Worm (Caenorhabditis elegans) whole organism, L2 larva: ENCODE measurements around the gene ints-5.
A peak's percentile ranks its signal among the peaks of the same experiment; 100 is the strongest.

ENCODE experiments used
- C34F6.9 ChIP-seq: fragments of 150-350 bp; optimal IDR thresholded peaks from 2 replicates; lab custom pipeline; 2014; ENCODE audit warnings: missing biosample characterization, missing genetic modification characterization
- F13H6.1 ChIP-seq: sonication (generic microtip); optimal IDR thresholded peaks from 2 replicates; lab custom pipeline; 2016; ENCODE audit warnings: missing genetic modification characterization, missing compliant biosample characterization
- R02D3.7 ChIP-seq: fragments of 150-350 bp; optimal IDR thresholded peaks from 2 replicates; lab custom pipeline; 2014; ENCODE audit warnings: missing biosample characterization, missing genetic modification characterization
- ZK546.5 ChIP-seq: sonication (generic microtip); optimal IDR thresholded peaks from 2 replicates; lab custom pipeline; 2017; ENCODE audit warnings: missing biosample characterization, missing genetic modification characterization
- alr-1 ChIP-seq: fragments of 150-350 bp; optimal IDR thresholded peaks from 2 replicates; lab custom pipeline; 2014; ENCODE audit warnings: missing biosample characterization, missing genetic modification characterization
- aly-2 ChIP-seq: fragments of 150-350 bp; optimal IDR thresholded peaks from 2 replicates; lab custom pipeline; 2014; ENCODE audit warnings: missing biosample characterization, missing genetic modification characterization
- ama-1 ChIP-seq: fragments of 150-350 bp; optimal IDR thresholded peaks from 2 replicates; lab custom pipeline; 2018; ENCODE audit warnings: inconsistent platforms
- ceh-16 ChIP-seq: fragments of 150-350 bp; optimal IDR thresholded peaks from 2 replicates; lab custom pipeline; 2014; ENCODE audit warnings: missing biosample characterization, missing genetic modification characterization
- ceh-82 ChIP-seq: fragments of 150-350 bp; optimal IDR thresholded peaks from 2 replicates; lab custom pipeline; 2014; ENCODE audit warnings: missing biosample characterization, missing genetic modification characterization
- crh-2 ChIP-seq: sonication (generic microtip); optimal IDR thresholded peaks from 2 replicates; lab custom pipeline; 2017; ENCODE audit warnings: missing biosample characterization, missing genetic modification characterization
- dmd-4 ChIP-seq: sonication (generic microtip); optimal IDR thresholded peaks from 2 replicates; lab custom pipeline; 2017; ENCODE audit warnings: missing biosample characterization, missing genetic modification characterization
- egl-27 ChIP-seq: sonication (generic microtip); optimal IDR thresholded peaks from 3 replicates; lab custom pipeline; 2017; ENCODE audit warnings: missing biosample characterization, missing genetic modification reagents, missing genetic modification characterization
- elt-1 ChIP-seq: fragments of 150-350 bp; optimal IDR thresholded peaks from 2 replicates; lab custom pipeline; 2014; ENCODE audit warnings: missing biosample characterization, missing genetic modification characterization
- elt-3 ChIP-seq: sonication (generic microtip); optimal IDR thresholded peaks from 2 replicates; lab custom pipeline; 2017; ENCODE audit warnings: missing biosample characterization, missing genetic modification characterization
- gmeb-1 ChIP-seq: fragments of 150-350 bp; optimal IDR thresholded peaks from 2 replicates; lab custom pipeline; 2014; ENCODE audit warnings: missing biosample characterization, missing genetic modification characterization
- lin-11 ChIP-seq: fragments of 150-350 bp; sonication (generic microtip); optimal IDR thresholded peaks from 2 replicates; lab custom pipeline; 2014; ENCODE audit warnings: missing biosample characterization, missing genetic modification characterization, inconsistent platforms, mixed read lengths
- lin-39 ChIP-seq: fragments of 150-350 bp; optimal IDR thresholded peaks from 2 replicates; lab custom pipeline; 2014; ENCODE audit warnings: missing biosample characterization, missing genetic modification reagents, missing genetic modification characterization
- lsy-2 ChIP-seq, 2 experiments: fragments of 150-350 bp in 1 of 2; sonication (generic microtip) in 1 of 2; optimal IDR thresholded peaks; 2 replicates each; lab custom pipeline; 2014 to 2017; ENCODE audit warnings: missing biosample characterization in 2 of 2, missing genetic modification characterization in 2 of 2
- mab-5 ChIP-seq: fragments of 150-350 bp; optimal IDR thresholded peaks from 2 replicates; lab custom pipeline; 2014; ENCODE audit warnings: missing biosample characterization, missing genetic modification characterization
- mbf-1 ChIP-seq: sonication (generic microtip); optimal IDR thresholded peaks from 2 replicates; lab custom pipeline; 2017; ENCODE audit warnings: missing biosample characterization, missing genetic modification characterization
- mdl-1 ChIP-seq, 2 experiments: fragments of 150-350 bp in 1 of 2; sonication (generic microtip) in 1 of 2; optimal IDR thresholded peaks; 2 replicates each; lab custom pipeline; 2017; ENCODE audit warnings: missing biosample characterization in 2 of 2, missing genetic modification characterization in 2 of 2
- nhr-11 ChIP-seq: fragments of 150-350 bp; optimal IDR thresholded peaks from 2 replicates; lab custom pipeline; 2014; ENCODE audit warnings: missing biosample characterization, missing genetic modification characterization
- nhr-12 ChIP-seq: fragments of 150-350 bp; optimal IDR thresholded peaks from 2 replicates; lab custom pipeline; 2014; ENCODE audit warnings: missing biosample characterization, missing genetic modification characterization
- nhr-129 ChIP-seq: fragments of 150-350 bp; optimal IDR thresholded peaks from 2 replicates; lab custom pipeline; 2014; ENCODE audit warnings: missing biosample characterization, missing genetic modification characterization
- nhr-21 ChIP-seq: fragments of 150-350 bp; optimal IDR thresholded peaks from 2 replicates; lab custom pipeline; 2014; ENCODE audit warnings: missing biosample characterization, missing genetic modification characterization
- nhr-23 ChIP-seq: fragments of 150-350 bp; optimal IDR thresholded peaks from 2 replicates; lab custom pipeline; 2014; ENCODE audit warnings: missing biosample characterization, missing genetic modification reagents, missing genetic modification characterization
- nhr-237 ChIP-seq: fragments of 150-350 bp; optimal IDR thresholded peaks from 2 replicates; lab custom pipeline; 2014; ENCODE audit warnings: missing biosample characterization, missing genetic modification characterization
- nhr-6 ChIP-seq: fragments of 150-350 bp; optimal IDR thresholded peaks from 2 replicates; lab custom pipeline; 2014; ENCODE audit warnings: missing biosample characterization, missing genetic modification characterization
- peb-1 ChIP-seq: fragments of 150-350 bp; optimal IDR thresholded peaks from 2 replicates; lab custom pipeline; 2014; ENCODE audit warnings: missing biosample characterization, missing genetic modification characterization
- sem-4 ChIP-seq: fragments of 150-350 bp; optimal IDR thresholded peaks from 2 replicates; lab custom pipeline; 2014; ENCODE audit warnings: missing biosample characterization, missing genetic modification reagents, missing genetic modification characterization
- sma-9 ChIP-seq, 2 experiments: fragments of 150-350 bp in 1 of 2; sonication (generic microtip) in 1 of 2; optimal IDR thresholded peaks; 2 replicates each; lab custom pipeline; 2014 to 2016; ENCODE audit warnings: missing genetic modification characterization in 2 of 2, mild to moderate bottlenecking in 1 of 2, missing biosample characterization in 1 of 2, missing compliant biosample characterization in 1 of 2, missing genetic modification reagents in 1 of 2, moderate library complexity in 1 of 2
- snpc-4 ChIP-seq: fragments of 150-350 bp; optimal IDR thresholded peaks from 2 replicates; lab custom pipeline; 2014; ENCODE audit warnings: missing biosample characterization, missing genetic modification characterization
- zag-1 ChIP-seq: fragments of 150-350 bp; optimal IDR thresholded peaks from 2 replicates; lab custom pipeline; 2014; ENCODE audit warnings: missing biosample characterization, missing genetic modification characterization
- ztf-1 ChIP-seq: fragments of 200-800 bp; sonication (Bioruptor generic); conservative IDR thresholded peaks from 2 replicates; pipeline ENCODE4 v1.3.6; 2022; ENCODE audit warnings: missing genetic modification characterization, missing compliant biosample characterization
- ztf-4 ChIP-seq: fragments of 150-350 bp; optimal IDR thresholded peaks from 2 replicates; lab custom pipeline; 2014; ENCODE audit warnings: missing biosample characterization, missing genetic modification characterization

ints-5 gene

ce11 chrV:18581393-18582113 lies 47.8 kb downstream of the ints-5 start:
- TF ChIP-seq lsy-2 (tag; optimal IDR thresholded peaks at IDR 0.05; lab: Kevin White, UChicago): peak in 1 of 2 experiments; percentile 51
- peak; percentile 68 for TF ChIP-seq F13H6.1 (tag; lab: Kevin White, UChicago)
- no peak for TF ChIP-seq egl-27
- peak; percentile 30 for TF ChIP-seq C34F6.9 (tag; lab: Kevin White, UChicago)
- no peak for TF ChIP-seq elt-3 (tag; lab: Kevin White, UChicago)
- peak; percentile 65 for TF ChIP-seq sma-9 (GFP tag; optimal IDR thresholded peaks at IDR 0.05; lab: Kevin White, UChicago)
- no peak for TF ChIP-seq sma-9 (tag; optimal IDR thresholded peaks at IDR 0.05; lab: Kevin White, UChicago)
- peak; percentile 39 for TF ChIP-seq mab-5 (tag; lab: Kevin White, UChicago)
- TF ChIP-seq nhr-129 (tag; lab: Kevin White, UChicago): peak; percentile 77

ce11 chrV:18582358-18582757 lies 48.6 kb downstream of the ints-5 start, which contains the start of gene txt-14:
Gene txt-14, plus strand, starts transcription at chrV:18582658.
- no peak for TF ChIP-seq ceh-16 (tag; lab: Kevin White, UChicago)
- no peak for TF ChIP-seq nhr-6 (tag; lab: Kevin White, UChicago)
- TF ChIP-seq gmeb-1: no peak
- TF ChIP-seq nhr-129 (tag; lab: Kevin White, UChicago): no peak
- TF ChIP-seq nhr-11: no peak
- TF ChIP-seq lin-11 (tag; lab: Kevin White, UChicago): no peak
- TF ChIP-seq snpc-4 (tag; lab: Kevin White, UChicago): no peak
- TF ChIP-seq nhr-12: no peak
- TF ChIP-seq mbf-1 (tag; lab: Kevin White, UChicago): no peak
- TF ChIP-seq crh-2 (tag; lab: Kevin White, UChicago): no peak
- TF ChIP-seq sem-4 (tag; lab: Kevin White, UChicago): no peak
- no peak for TF ChIP-seq egl-27
- no peak for TF ChIP-seq nhr-21
- no peak for TF ChIP-seq ztf-4 (tag; lab: Kevin White, UChicago)
- TF ChIP-seq lsy-2 (tag; optimal IDR thresholded peaks at IDR 0.05; lab: Kevin White, UChicago): no peak
- TF ChIP-seq dmd-4 (tag; lab: Kevin White, UChicago): no peak
- no peak for TF ChIP-seq ZK546.5
- no peak for TF ChIP-seq aly-2 (tag; lab: Kevin White, UChicago)

ce11 chrV:18585102-18585501 lies 51.3 kb downstream of the ints-5 start:
- TF ChIP-seq C34F6.9 (tag; lab: Kevin White, UChicago): no peak
- TF ChIP-seq zag-1: no peak
- TF ChIP-seq snpc-4 (tag; lab: Kevin White, UChicago): no peak
- no peak for TF ChIP-seq crh-2 (tag; lab: Kevin White, UChicago)
- TF ChIP-seq elt-3 (tag; lab: Kevin White, UChicago): no peak
- no peak for TF ChIP-seq peb-1 (tag; lab: Kevin White, UChicago)
- TF ChIP-seq elt-1 (tag; lab: Kevin White, UChicago): no peak
- TF ChIP-seq nhr-129 (tag; lab: Kevin White, UChicago): no peak
- no peak for TF ChIP-seq mdl-1 (tag; optimal IDR thresholded peaks at IDR 0.05; lab: Kevin White, UChicago)

ce11 chrV:18586954-18587353 lies 53.2 kb downstream of the ints-5 start:
- TF ChIP-seq zag-1 (no peak), crh-2 (tag; lab: Kevin White, UChicago) (no peak), lin-11 (tag; lab: Kevin White, UChicago) (no peak), ztf-1 (no peak), gmeb-1 (no peak), elt-3 (tag; lab: Kevin White, UChicago) (no peak), nhr-11 (no peak), dmd-4 (tag; lab: Kevin White, UChicago) (no peak), F13H6.1 (tag; lab: Kevin White, UChicago) (no peak), snpc-4 (tag; lab: Kevin White, UChicago) (no peak), mab-5 (tag; lab: Kevin White, UChicago) (no peak)

ce11 chrV:18587936-18588335 lies 54.2 kb downstream of the ints-5 start:
- no peak for TF ChIP-seq lin-39 (tag; lab: Kevin White, UChicago)
- no peak for TF ChIP-seq nhr-23 (tag; lab: Kevin White, UChicago)
- TF ChIP-seq gmeb-1: no peak
- TF ChIP-seq R02D3.7 (tag; lab: Kevin White, UChicago): no peak
- no peak for TF ChIP-seq alr-1
- TF ChIP-seq nhr-129 (tag; lab: Kevin White, UChicago): no peak
- no peak for TF ChIP-seq snpc-4 (tag; lab: Kevin White, UChicago)
- no peak for TF ChIP-seq egl-27
- no peak for TF ChIP-seq elt-3 (tag; lab: Kevin White, UChicago)
- TF ChIP-seq nhr-12: no peak
- TF ChIP-seq ama-1 (lab: Kevin White, UChicago): no peak
- no peak for TF ChIP-seq aly-2 (tag; lab: Kevin White, UChicago)
- TF ChIP-seq ceh-82 (tag; lab: Kevin White, UChicago): no peak
- no peak for TF ChIP-seq mdl-1 (tag; optimal IDR thresholded peaks at IDR 0.05; lab: Kevin White, UChicago)
- TF ChIP-seq nhr-237: no peak
